Fruit fly (Drosophila melanogaster): Measurements from ENCODE around the gene Tim17a2.

DNA sequence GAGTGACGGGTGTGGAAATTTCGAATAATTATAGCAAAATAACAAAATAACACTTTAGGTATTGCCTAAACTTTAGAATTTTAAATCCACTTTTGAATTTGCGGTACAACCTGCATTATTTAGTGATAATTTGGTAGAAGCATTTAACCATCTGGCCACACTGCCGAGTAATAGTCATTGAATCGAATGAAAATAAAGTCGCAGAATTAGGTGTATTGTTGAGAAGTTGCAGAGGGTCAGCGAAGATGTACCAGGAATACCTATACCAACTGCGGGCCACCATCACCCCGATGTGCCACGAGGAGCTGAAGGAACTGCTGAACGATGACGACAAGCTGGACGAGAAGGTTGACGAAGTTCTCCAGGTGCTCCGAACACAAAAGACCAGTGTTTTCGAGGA lies 36.5 kb downstream of the Tim17a2 start, which contains the start of gene Vps37B:
- TF ChIP-seq CG7368 (GFP tag; optimal IDR thresholded peaks at IDR 0.05) (no peak), CG11902 (GFP tag; optimal IDR thresholded peaks at IDR 0.05) (no peak), CG4318 (GFP tag; optimal IDR thresholded peaks at IDR 0.05) (no peak), Sox15 (GFP tag; optimal IDR thresholded peaks at IDR 0.05) (no peak), Sox14 (GFP tag; optimal IDR thresholded peaks at IDR 0.05) (no peak), Gug (GFP tag; IDR thresholded peaks at IDR 0.05) (no peak), spab (GFP tag; optimal IDR thresholded peaks at IDR 0.05) (no peak), CG3032 (tag; optimal IDR thresholded peaks at IDR 0.05) (no peak), CG10669 (GFP tag; optimal IDR thresholded peaks at IDR 0.05) (no peak), Smox (GFP tag; optimal IDR thresholded peaks at IDR 0.05) (no peak), vri (GFP tag; optimal IDR thresholded peaks at IDR 0.05) (no peak), cyc (GFP tag; optimal IDR thresholded peaks at IDR 0.05) (no peak)
